Worm (Caenorhabditis elegans) whole organism, L2 larva: ENCODE measurements around the gene pid-5.

Experiments
- C34F6.9 ChIP-seq: fragments of 150-350 bp; optimal IDR thresholded peaks from 2 replicates; lab custom pipeline; 2014; ENCODE audit warnings: missing biosample characterization, missing genetic modification characterization
- F13H6.1 ChIP-seq: sonication (generic microtip); optimal IDR thresholded peaks from 2 replicates; lab custom pipeline; 2016; ENCODE audit warnings: missing genetic modification characterization, missing compliant biosample characterization
- Y55F3AM.14 ChIP-seq: fragments of 200-800 bp; sonication (Bioruptor generic); optimal IDR thresholded peaks from 2 replicates; lab custom pipeline; 2018; ENCODE audit warnings: mild to moderate bottlenecking, missing genetic modification characterization, missing compliant biosample characterization
- ZK546.5 ChIP-seq: sonication (generic microtip); optimal IDR thresholded peaks from 2 replicates; lab custom pipeline; 2017; ENCODE audit warnings: missing biosample characterization, missing genetic modification characterization
- alr-1 ChIP-seq: fragments of 150-350 bp; optimal IDR thresholded peaks from 2 replicates; lab custom pipeline; 2014; ENCODE audit warnings: missing biosample characterization, missing genetic modification characterization
- aly-2 ChIP-seq: fragments of 150-350 bp; optimal IDR thresholded peaks from 2 replicates; lab custom pipeline; 2014; ENCODE audit warnings: missing biosample characterization, missing genetic modification characterization
- ama-1 ChIP-seq: fragments of 150-350 bp; optimal IDR thresholded peaks from 2 replicates; lab custom pipeline; 2018; ENCODE audit warnings: inconsistent platforms
- blmp-1 ChIP-seq: sonication (generic microtip); optimal IDR thresholded peaks from 2 replicates; lab custom pipeline; 2017; ENCODE audit warnings: missing genetic modification characterization, mild to moderate bottlenecking, missing compliant biosample characterization, antibody characterized with exemption, moderate library complexity; ENCODE audit not compliant: insufficient read depth
- crh-2 ChIP-seq: sonication (generic microtip); optimal IDR thresholded peaks from 2 replicates; lab custom pipeline; 2017; ENCODE audit warnings: missing biosample characterization, missing genetic modification characterization
- dmd-4 ChIP-seq: sonication (generic microtip); optimal IDR thresholded peaks from 2 replicates; lab custom pipeline; 2017; ENCODE audit warnings: missing biosample characterization, missing genetic modification characterization
- egl-27 ChIP-seq: sonication (generic microtip); optimal IDR thresholded peaks from 3 replicates; lab custom pipeline; 2017; ENCODE audit warnings: missing biosample characterization, missing genetic modification reagents, missing genetic modification characterization
- elt-1 ChIP-seq: fragments of 150-350 bp; optimal IDR thresholded peaks from 2 replicates; lab custom pipeline; 2014; ENCODE audit warnings: missing biosample characterization, missing genetic modification characterization
- elt-3 ChIP-seq: sonication (generic microtip); optimal IDR thresholded peaks from 2 replicates; lab custom pipeline; 2017; ENCODE audit warnings: missing biosample characterization, missing genetic modification characterization
- fos-1 ChIP-seq: fragments of 150-350 bp; optimal IDR thresholded peaks from 2 replicates; lab custom pipeline; 2014; ENCODE audit warnings: missing biosample characterization, missing genetic modification characterization
- gmeb-1 ChIP-seq: fragments of 150-350 bp; optimal IDR thresholded peaks from 2 replicates; lab custom pipeline; 2014; ENCODE audit warnings: missing biosample characterization, missing genetic modification characterization
- lin-11 ChIP-seq: fragments of 150-350 bp; sonication (generic microtip); optimal IDR thresholded peaks from 2 replicates; lab custom pipeline; 2014; ENCODE audit warnings: missing biosample characterization, missing genetic modification characterization, inconsistent platforms, mixed read lengths
- lin-13 ChIP-seq: fragments of 150-350 bp; optimal IDR thresholded peaks from 2 replicates; lab custom pipeline; 2014; ENCODE audit warnings: missing biosample characterization, missing genetic modification reagents, missing genetic modification characterization
- lin-39 ChIP-seq: fragments of 150-350 bp; optimal IDR thresholded peaks from 2 replicates; lab custom pipeline; 2014; ENCODE audit warnings: missing biosample characterization, missing genetic modification reagents, missing genetic modification characterization
- mbf-1 ChIP-seq: sonication (generic microtip); optimal IDR thresholded peaks from 2 replicates; lab custom pipeline; 2017; ENCODE audit warnings: missing biosample characterization, missing genetic modification characterization
- nhr-10 ChIP-seq: sonication (generic microtip); optimal IDR thresholded peaks from 2 replicates; lab custom pipeline; 2017; ENCODE audit warnings: missing biosample characterization, missing genetic modification characterization
- nhr-11 ChIP-seq: fragments of 150-350 bp; optimal IDR thresholded peaks from 2 replicates; lab custom pipeline; 2014; ENCODE audit warnings: missing biosample characterization, missing genetic modification characterization
- nhr-12 ChIP-seq: fragments of 150-350 bp; optimal IDR thresholded peaks from 2 replicates; lab custom pipeline; 2014; ENCODE audit warnings: missing biosample characterization, missing genetic modification characterization
- nhr-129 ChIP-seq: fragments of 150-350 bp; optimal IDR thresholded peaks from 2 replicates; lab custom pipeline; 2014; ENCODE audit warnings: missing biosample characterization, missing genetic modification characterization
- nhr-237 ChIP-seq: fragments of 150-350 bp; optimal IDR thresholded peaks from 2 replicates; lab custom pipeline; 2014; ENCODE audit warnings: missing biosample characterization, missing genetic modification characterization
- nhr-25 ChIP-seq: fragments of 150-350 bp; sonication (generic microtip); optimal IDR thresholded peaks from 3 replicates; lab custom pipeline; 2014; ENCODE audit warnings: missing biosample characterization, missing genetic modification characterization
- nhr-6 ChIP-seq: fragments of 150-350 bp; optimal IDR thresholded peaks from 2 replicates; lab custom pipeline; 2014; ENCODE audit warnings: missing biosample characterization, missing genetic modification characterization
- nhr-77 ChIP-seq: fragments of 150-350 bp; optimal IDR thresholded peaks from 2 replicates; lab custom pipeline; 2014; ENCODE audit warnings: missing biosample characterization, missing genetic modification characterization
- sem-4 ChIP-seq: fragments of 150-350 bp; optimal IDR thresholded peaks from 2 replicates; lab custom pipeline; 2014; ENCODE audit warnings: missing biosample characterization, missing genetic modification reagents, missing genetic modification characterization
- sma-3 ChIP-seq: sonication (generic microtip); optimal IDR thresholded peaks from 2 replicates; lab custom pipeline; 2016; ENCODE audit warnings: missing genetic modification reagents, missing genetic modification characterization, missing compliant biosample characterization
- sma-9 ChIP-seq, 2 experiments: fragments of 150-350 bp in 1 of 2; sonication (generic microtip) in 1 of 2; optimal IDR thresholded peaks; 2 replicates each; lab custom pipeline; 2014 to 2016; ENCODE audit warnings: missing genetic modification characterization in 2 of 2, mild to moderate bottlenecking in 1 of 2, missing biosample characterization in 1 of 2, missing compliant biosample characterization in 1 of 2, missing genetic modification reagents in 1 of 2, moderate library complexity in 1 of 2
- snpc-4 ChIP-seq: fragments of 150-350 bp; optimal IDR thresholded peaks from 2 replicates; lab custom pipeline; 2014; ENCODE audit warnings: missing biosample characterization, missing genetic modification characterization
- unc-39 ChIP-seq: fragments of 150-350 bp; optimal IDR thresholded peaks from 2 replicates; lab custom pipeline; 2014; ENCODE audit warnings: missing biosample characterization, missing genetic modification characterization
- unc-55 ChIP-seq: fragments of 150-350 bp; sonication (generic microtip); optimal IDR thresholded peaks from 3 replicates; lab custom pipeline; 2014; ENCODE audit warnings: missing biosample characterization, missing genetic modification reagents, missing genetic modification characterization
- zag-1 ChIP-seq: fragments of 150-350 bp; optimal IDR thresholded peaks from 2 replicates; lab custom pipeline; 2014; ENCODE audit warnings: missing biosample characterization, missing genetic modification characterization
- ztf-1 ChIP-seq: fragments of 200-800 bp; sonication (Bioruptor generic); conservative IDR thresholded peaks from 2 replicates; pipeline ENCODE4 v1.3.6; 2022; ENCODE audit warnings: missing genetic modification characterization, missing compliant biosample characterization
- ztf-11 ChIP-seq: sonication (generic microtip); optimal IDR thresholded peaks from 2 replicates; lab custom pipeline; 2017; ENCODE audit warnings: missing biosample characterization, missing genetic modification characterization
- ztf-4 ChIP-seq: fragments of 150-350 bp; optimal IDR thresholded peaks from 2 replicates; lab custom pipeline; 2014; ENCODE audit warnings: missing biosample characterization, missing genetic modification characterization

pid-5 gene

DNA sequence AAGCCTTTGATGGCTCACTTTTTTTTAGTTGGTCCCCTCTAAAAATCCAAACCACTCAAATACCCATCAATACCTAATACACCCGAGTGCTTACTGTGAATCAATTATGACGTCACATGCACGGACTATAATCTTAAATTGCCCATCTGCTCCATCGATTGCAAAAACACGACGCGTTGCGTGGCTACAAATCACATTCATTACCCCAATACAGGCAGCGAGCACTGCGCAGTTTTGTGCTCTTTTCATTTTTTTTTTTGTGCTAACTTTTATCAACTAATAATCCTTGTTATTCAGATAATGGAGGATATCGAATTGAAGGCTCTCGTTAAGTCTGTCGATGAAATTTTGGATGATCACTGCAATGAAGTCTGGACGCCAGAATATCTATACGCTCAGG lies 15.6 kb upstream of the pid-5 start, which contains the start of gene Y45G5AM.5:
Gene Y45G5AM.5, plus strand, starts transcription at position 301 of the 400 bp plus-strand sequence.
- TF ChIP-seq elt-1 (tag; lab: Kevin White, UChicago) (no peak), crh-2 (tag; lab: Kevin White, UChicago) (no peak), unc-55 (no peak), mbf-1 (no peak), ztf-11 (tag; lab: Kevin White, UChicago) (no peak), aly-2 (tag; lab: Kevin White, UChicago) (no peak), nhr-77 (no peak), zag-1 (tag; lab: Kevin White, UChicago) (no peak), ztf-4 (tag; lab: Kevin White, UChicago) (no peak), sem-4 (no peak), C34F6.9 (tag; lab: Kevin White, UChicago) (no peak), fos-1 (no peak), elt-3 (tag; lab: Kevin White, UChicago) (no peak), unc-39 (tag; lab: Kevin White, UChicago) (no peak), sma-3 (GFP tag; lab: Kevin White, UChicago) (no peak), nhr-6 (no peak), nhr-11 (no peak), lin-13 (GFP tag; lab: Kevin White, UChicago) (no peak)

- TF ChIP-seq gmeb-1 (tag; lab: Kevin White, UChicago) (no peak), egl-27 (no peak), nhr-129 (no peak), crh-2 (tag; lab: Kevin White, UChicago) (no peak), blmp-1 (no peak), lin-11 (tag; lab: Kevin White, UChicago) (no peak), nhr-12 (no peak), ZK546.5 (tag; lab: Kevin White, UChicago) (no peak), Y55F3AM.14 (GFP tag; lab: Kevin White, UChicago) (no peak), dmd-4 (tag; lab: Kevin White, UChicago) (no peak), ztf-1 (no peak), sem-4 (no peak), snpc-4 (tag; lab: Kevin White, UChicago) (no peak), lin-39 (no peak)
Measured at ce11 chrV:4162922-4163321, 12.8 kb upstream of the pid-5 start, which contains the start of gene Y45G5AM.4. TSS of gene Y45G5AM.4 (plus strand) at chrV:4163222.

- TF ChIP-seq C34F6.9 (tag; lab: Kevin White, UChicago) (peak; percentile 18), nhr-6 (no peak), fos-1 (peak; percentile 22), nhr-129 (peak; percentile 97)
Measured at ce11 chrV:4164504-4164959, 11.2 kb upstream of the pid-5 start, which contains the start of gene Y45G5AM.3. TSS of gene Y45G5AM.3 (plus strand) at chrV:4164554.

DNA sequence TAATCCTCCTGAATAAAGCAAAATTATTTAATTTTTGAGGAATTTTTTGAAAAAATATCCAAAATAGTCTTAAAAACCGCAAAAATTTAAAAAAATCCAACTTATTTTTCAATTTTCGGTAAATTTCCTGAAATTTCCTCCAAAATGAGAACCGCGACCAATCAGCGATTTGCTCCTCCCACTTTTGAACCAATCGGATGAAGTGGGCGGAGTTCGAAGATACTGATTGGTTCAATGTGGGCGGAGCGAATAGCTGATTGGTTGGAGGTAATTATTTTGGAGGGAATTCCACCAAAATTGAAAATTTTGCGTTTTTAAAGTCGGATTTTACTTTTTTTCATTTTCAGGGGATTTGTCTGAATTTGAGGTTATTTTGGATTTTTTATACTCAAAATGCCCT lies 7.6 kb upstream of the pid-5 start:
- TF ChIP-seq elt-3 (tag; lab: Kevin White, UChicago) (no peak), sma-9 (GFP tag; optimal IDR thresholded peaks at IDR 0.05; lab: Kevin White, UChicago) (no peak), sma-9 (tag; optimal IDR thresholded peaks at IDR 0.05; lab: Kevin White, UChicago) (no peak), ama-1 (lab: Kevin White, UChicago) (no peak), Y55F3AM.14 (GFP tag; lab: Kevin White, UChicago) (no peak), sem-4 (no peak), aly-2 (tag; lab: Kevin White, UChicago) (no peak), elt-1 (tag; lab: Kevin White, UChicago) (no peak), unc-55 (no peak), nhr-25 (tag; lab: Kevin White, UChicago) (no peak), nhr-129 (no peak), ZK546.5 (tag; lab: Kevin White, UChicago) (no peak), nhr-237 (tag; lab: Kevin White, UChicago) (no peak), alr-1 (tag; lab: Kevin White, UChicago) (no peak), fos-1 (no peak), sma-3 (GFP tag; lab: Kevin White, UChicago) (no peak), nhr-10 (tag; lab: Kevin White, UChicago) (no peak)

DNA sequence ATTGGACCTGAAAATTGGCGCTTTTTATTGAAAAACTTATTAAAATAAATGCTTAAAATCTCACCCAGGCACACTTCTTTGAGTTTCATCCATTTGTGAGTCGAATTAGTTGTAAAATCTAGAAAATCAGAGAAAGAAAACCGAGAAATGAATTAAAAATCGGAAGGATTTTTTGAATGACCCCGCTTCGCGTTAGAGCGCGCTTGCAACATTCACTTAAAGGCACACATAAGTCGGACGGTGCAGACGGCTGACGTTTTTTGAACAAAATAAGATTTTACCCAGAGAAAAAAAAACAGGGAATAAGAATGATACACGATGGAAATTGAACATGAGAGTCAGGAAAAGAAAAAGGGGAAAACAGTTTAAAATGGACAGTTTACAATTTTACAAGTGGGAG lies 6.0 kb upstream of the pid-5 start:
- TF ChIP-seq unc-55 (peak; percentile 31), F13H6.1 (tag; lab: Kevin White, UChicago) (no peak)
